Fruit fly (Drosophila melanogaster) whole organism, embryonic: ENCODE measurements around the gene CG14367.
A peak's percentile ranks its signal among the peaks of the same experiment; 100 is the strongest.

Experiments used
- Aef1 ChIP-seq: fragments of 200-800 bp; sonication (Bioruptor generic); IDR thresholded peaks from 3 replicates; pipeline ENCODE4 v1.3.6; 2022; ENCODE audit warnings: missing biosample characterization, missing genetic modification characterization
- CG10431 ChIP-seq: fragments of 200-800 bp; sonication (Bioruptor generic); optimal IDR thresholded peaks from 3 replicates; lab custom pipeline; 2018; ENCODE audit warnings: missing biosample characterization, mild to moderate bottlenecking, missing genetic modification characterization
- CG11504 ChIP-seq: fragments of 200-800 bp; sonication (Bioruptor generic); optimal IDR thresholded peaks from 3 replicates; lab custom pipeline; 2019; ENCODE audit warnings: missing biosample characterization, mild to moderate bottlenecking, missing genetic modification characterization, moderate library complexity
- CG1233 ChIP-seq: fragments of 200-800 bp; sonication (Bioruptor generic); optimal IDR thresholded peaks from 4 replicates; lab custom pipeline; 2018; ENCODE audit warnings: missing biosample characterization, mild to moderate bottlenecking, missing genetic modification characterization
- CG13296 ChIP-seq: fragments of 200-800 bp; sonication (Bioruptor generic); optimal IDR thresholded peaks from 3 replicates; lab custom pipeline; 2018; ENCODE audit warnings: missing biosample characterization, mild to moderate bottlenecking, missing genetic modification characterization
- CG14710 ChIP-seq: fragments of 200-800 bp; sonication (Bioruptor generic); optimal IDR thresholded peaks from 3 replicates; lab custom pipeline; 2019; ENCODE audit warnings: missing biosample characterization, mild to moderate bottlenecking, missing genetic modification characterization, moderate library complexity
- CG15269 ChIP-seq: fragments of 200-800 bp; sonication (Bioruptor generic); optimal IDR thresholded peaks from 2 replicates; lab custom pipeline; 2018; ENCODE audit warnings: missing biosample characterization, mild to moderate bottlenecking, missing genetic modification characterization, moderate library complexity
- CG15514 ChIP-seq: fragments of 200-800 bp; sonication (Bioruptor generic); optimal IDR thresholded peaks from 3 replicates; lab custom pipeline; 2017; ENCODE audit warnings: missing biosample characterization, missing genetic modification characterization, mild to moderate bottlenecking, moderate library complexity, missing genetic modification reagents
- CG15696 ChIP-seq: fragments of 200-800 bp; sonication (Bioruptor generic); optimal IDR thresholded peaks from 2 replicates; lab custom pipeline; 2019; ENCODE audit warnings: missing biosample characterization, mild to moderate bottlenecking, missing genetic modification characterization, moderate library complexity
- CG1602 ChIP-seq: fragments of 200-800 bp; sonication (Bioruptor generic); optimal IDR thresholded peaks from 3 replicates; lab custom pipeline; 2016; ENCODE audit warnings: missing biosample characterization, missing genetic modification characterization
- CG18619 ChIP-seq: fragments of 200-800 bp; sonication (Bioruptor generic); optimal IDR thresholded peaks from 3 replicates; lab custom pipeline; 2017; ENCODE audit warnings: missing biosample characterization, mild to moderate bottlenecking, missing genetic modification characterization
- CG2129 ChIP-seq: fragments of 200-800 bp; sonication (Bioruptor generic); IDR thresholded peaks from 2 replicates; pipeline ENCODE4 v1.3.6; 2022; ENCODE audit warnings: missing biosample characterization, missing genetic modification characterization; ENCODE audit not compliant: partially characterized antibody
- CG32767 ChIP-seq: fragments of 200-800 bp; sonication (Bioruptor generic); IDR thresholded peaks from 2 replicates; pipeline ENCODE4 v1.3.6; 2022; ENCODE audit warnings: missing biosample characterization, missing genetic modification characterization
- CG4404 ChIP-seq: fragments of 200-800 bp; sonication (Bioruptor generic); IDR thresholded peaks from 2 replicates; pipeline ENCODE4 v1.3.6; 2022; ENCODE audit warnings: missing biosample characterization, missing genetic modification characterization
- CG4707 ChIP-seq: fragments of 200-800 bp; sonication (Bioruptor generic); optimal IDR thresholded peaks from 2 replicates; lab custom pipeline; 2018; ENCODE audit warnings: missing biosample characterization, mild to moderate bottlenecking, missing genetic modification characterization, moderate library complexity
- CG6175 ChIP-seq: fragments of 200-800 bp; sonication (Bioruptor generic); IDR thresholded peaks from 3 replicates; pipeline ENCODE4 v1.3.6; 2022; ENCODE audit warnings: missing biosample characterization, missing genetic modification characterization
- CG6254 ChIP-seq: fragments of 200-800 bp; sonication (Bioruptor generic); optimal IDR thresholded peaks from 3 replicates; lab custom pipeline; 2017; ENCODE audit warnings: mild to moderate bottlenecking, missing biosample characterization, missing genetic modification reagents, missing genetic modification characterization
- CG7357 ChIP-seq: fragments of 200-800 bp; sonication (Bioruptor generic); IDR thresholded peaks from 3 replicates; pipeline ENCODE4 v1.3.6; 2022; ENCODE audit warnings: missing biosample characterization, missing genetic modification characterization
- CG7556 ChIP-seq: fragments of 200-800 bp; sonication (Bioruptor generic); optimal IDR thresholded peaks from 2 replicates; lab custom pipeline; 2017; ENCODE audit warnings: missing biosample characterization, mild to moderate bottlenecking, missing genetic modification characterization
- CG7839 ChIP-seq: fragments of 200-800 bp; sonication (Bioruptor generic); optimal IDR thresholded peaks from 3 replicates; lab custom pipeline; 2018; ENCODE audit warnings: missing biosample characterization, mild to moderate bottlenecking, missing genetic modification characterization, moderate library complexity
- Fer1 ChIP-seq: fragments of 200-800 bp; sonication (Bioruptor generic); optimal IDR thresholded peaks from 2 replicates; lab custom pipeline; 2017; ENCODE audit warnings: missing biosample characterization, mild to moderate bottlenecking, missing genetic modification characterization
- HLH4C ChIP-seq: fragments of 200-800 bp; sonication (Bioruptor generic); IDR thresholded peaks from 3 replicates; pipeline ENCODE4 v1.3.6; 2022; ENCODE audit warnings: missing biosample characterization, missing genetic modification characterization; ENCODE audit not compliant: partially characterized antibody
- HLH54F ChIP-seq: fragments of 200-800 bp; sonication (Bioruptor generic); optimal IDR thresholded peaks from 3 replicates; lab custom pipeline; 2016; ENCODE audit warnings: missing biosample characterization, missing genetic modification characterization
- Hr39 ChIP-seq: fragments of >200 bp; optimal IDR thresholded peaks from 2 replicates; lab custom pipeline; 2017
- Lhr ChIP-seq: fragments of 200-800 bp; sonication (Bioruptor generic); optimal IDR thresholded peaks from 3 replicates; lab custom pipeline; 2017; ENCODE audit warnings: mild to moderate bottlenecking, missing biosample characterization, missing genetic modification reagents, missing genetic modification characterization
- MBD-R2 ChIP-seq: fragments of 200-800 bp; sonication (Bioruptor generic); IDR thresholded peaks from 2 replicates; pipeline ENCODE4 v1.3.6; 2022; ENCODE audit warnings: missing biosample characterization, missing genetic modification characterization
- Mad ChIP-seq: fragments of 200-800 bp; sonication (Bioruptor generic); optimal IDR thresholded peaks from 2 replicates; lab custom pipeline; 2016; ENCODE audit warnings: missing biosample characterization, missing genetic modification characterization
- Nf-YA ChIP-seq: fragments of 200-800 bp; sonication (Bioruptor generic); IDR thresholded peaks from 2 replicates; pipeline ENCODE4 v1.3.6; 2022; ENCODE audit warnings: missing biosample characterization, missing genetic modification characterization
- Nf-YC ChIP-seq: fragments of 200-800 bp; optimal IDR thresholded peaks from 3 replicates; lab custom pipeline; 2019; ENCODE audit warnings: missing biosample characterization, mild to moderate bottlenecking, missing genetic modification characterization, moderate library complexity
- Ptx1 ChIP-seq: fragments of 200-800 bp; sonication (Bioruptor generic); IDR thresholded peaks from 2 replicates; pipeline ENCODE4 v1.3.6; 2022; ENCODE audit warnings: missing biosample characterization, missing genetic modification characterization
- Sox100B ChIP-seq: fragments of 200-800 bp; sonication (Bioruptor generic); optimal IDR thresholded peaks from 3 replicates; lab custom pipeline; 2018; ENCODE audit warnings: missing biosample characterization, mild to moderate bottlenecking, missing genetic modification characterization
- Sox102F ChIP-seq: fragments of 200-800 bp; sonication (Bioruptor generic); optimal IDR thresholded peaks from 2 replicates; lab custom pipeline; 2018; ENCODE audit warnings: missing biosample characterization, mild to moderate bottlenecking, missing genetic modification characterization, moderate library complexity
- Ssrp ChIP-seq: fragments of 200-800 bp; sonication (Bioruptor generic); optimal IDR thresholded peaks from 2 replicates; lab custom pipeline; 2018; ENCODE audit warnings: missing biosample characterization, mild to moderate bottlenecking, missing genetic modification characterization, moderate library complexity
- Stat92E ChIP-seq, 3 experiments: fragments of >200 bp in 2 of 3; fragments of 200-800 bp in 1 of 3; sonication (Bioruptor generic) in 1 of 3; optimal IDR thresholded peaks; 2 replicates each; lab custom pipeline; 2017 to 2019; ENCODE audit warnings: missing biosample characterization in 3 of 3, missing genetic modification characterization in 3 of 3, mild to moderate bottlenecking in 1 of 3, moderate library complexity in 1 of 3
- bsh ChIP-seq, 2 experiments: fragments of 200-800 bp; sonication (Bioruptor generic); optimal IDR thresholded peaks; 2 replicates each; lab custom pipeline; 2017 to 2018; ENCODE audit warnings: mild to moderate bottlenecking in 2 of 2, missing biosample characterization in 2 of 2, missing genetic modification characterization in 2 of 2, moderate library complexity in 1 of 2
- cas ChIP-seq: fragments of 200-800 bp; sonication (Bioruptor generic); IDR thresholded peaks from 2 replicates; pipeline ENCODE4 v1.3.6; 2022; ENCODE audit warnings: missing biosample characterization, missing genetic modification characterization
- cato ChIP-seq: fragments of 200-800 bp; sonication (Bioruptor generic); optimal IDR thresholded peaks from 2 replicates; lab custom pipeline; 2016; ENCODE audit warnings: missing biosample characterization, missing genetic modification characterization, borderline replicate concordance
- cwo ChIP-seq: fragments of 200-800 bp; sonication (Bioruptor generic); optimal IDR thresholded peaks from 3 replicates; lab custom pipeline; 2017; ENCODE audit warnings: missing biosample characterization, missing genetic modification characterization, mild to moderate bottlenecking, moderate library complexity, missing genetic modification reagents
- dpn ChIP-seq, 2 experiments: fragments of 200-800 bp; sonication (Bioruptor generic); optimal IDR thresholded peaks; 3 replicates each; lab custom pipeline; 2016; ENCODE audit warnings: missing biosample characterization in 2 of 2, missing genetic modification characterization in 2 of 2
- ems ChIP-seq: fragments of 200-800 bp; sonication (Bioruptor generic); optimal IDR thresholded peaks from 3 replicates; lab custom pipeline; 2016; ENCODE audit warnings: missing biosample characterization, missing genetic modification characterization
- eyg ChIP-seq: fragments of 200-800 bp; sonication (Bioruptor generic); optimal IDR thresholded peaks from 3 replicates; lab custom pipeline; 2016; ENCODE audit warnings: missing biosample characterization, missing genetic modification characterization
- grn ChIP-seq: fragments of 200-800 bp; sonication (Bioruptor generic); optimal IDR thresholded peaks from 3 replicates; lab custom pipeline; 2017; ENCODE audit warnings: missing biosample characterization, missing genetic modification characterization
- gro ChIP-seq: fragments of 200-800 bp; sonication (Bioruptor generic); optimal IDR thresholded peaks from 2 replicates; lab custom pipeline; 2016; ENCODE audit warnings: missing biosample characterization, missing genetic modification characterization
- gsb ChIP-seq: fragments of 200-800 bp; sonication (Bioruptor generic); IDR thresholded peaks from 2 replicates; pipeline ENCODE4 v1.3.6; 2022; ENCODE audit warnings: missing biosample characterization, missing genetic modification characterization
- jing ChIP-seq: fragments of 200-800 bp; sonication (Bioruptor generic); optimal IDR thresholded peaks from 2 replicates; lab custom pipeline; 2018; ENCODE audit warnings: missing biosample characterization, mild to moderate bottlenecking, missing genetic modification characterization
- org-1 ChIP-seq: fragments of 200-800 bp; sonication (Bioruptor generic); optimal IDR thresholded peaks from 2 replicates; lab custom pipeline; 2017; ENCODE audit warnings: missing biosample characterization, missing genetic modification characterization
- pum ChIP-seq: fragments of 200-800 bp; sonication (Bioruptor generic); optimal IDR thresholded peaks from 2 replicates; lab custom pipeline; 2016; ENCODE audit warnings: missing biosample characterization, missing genetic modification characterization
- schlank ChIP-seq: fragments of 200-800 bp; sonication (Bioruptor generic); optimal IDR thresholded peaks from 2 replicates; lab custom pipeline; 2018; ENCODE audit warnings: missing biosample characterization, mild to moderate bottlenecking, missing genetic modification characterization
- shn ChIP-seq: fragments of 200-800 bp; sonication (Bioruptor generic); optimal IDR thresholded peaks from 3 replicates; lab custom pipeline; 2016; ENCODE audit warnings: missing biosample characterization, missing genetic modification characterization
- slp2 ChIP-seq: fragments of 200-800 bp; sonication (Bioruptor generic); optimal IDR thresholded peaks from 2 replicates; lab custom pipeline; 2016; ENCODE audit warnings: missing biosample characterization, missing genetic modification characterization
- zfh2 ChIP-seq: fragments of 200-800 bp; sonication (Bioruptor generic); optimal IDR thresholded peaks from 2 replicates; lab custom pipeline; 2016; ENCODE audit warnings: missing biosample characterization, missing genetic modification characterization

Gene CG14367

dm6 chr3R:13713541-13713940 is 19.7 kb downstream of the CG14367 start (continued):
- TF ChIP-seq Fer1 (GFP tag; lab: Kevin White, UChicago) = peak; percentile 30
- TF ChIP-seq Ssrp = peak; percentile 49
- peak; percentile 28 for TF ChIP-seq CG15269
- TF ChIP-seq shn (GFP tag; lab: Kevin White, UChicago) = no peak
- TF ChIP-seq zfh2 (GFP tag; lab: Kevin White, UChicago) = no peak
- peak in 1 of 2 experiments; percentile 61 for TF ChIP-seq bsh (GFP tag; optimal IDR thresholded peaks at IDR 0.05; lab: Kevin White, UChicago)
- TF ChIP-seq Sox102F (GFP tag; lab: Kevin White, UChicago) = peak; percentile 52
- TF ChIP-seq MBD-R2 (GFP tag; lab: Robert Waterston, UW) = no peak
- TF ChIP-seq Sox100B = peak; percentile 71
- no peak for TF ChIP-seq Nf-YA (GFP tag; lab: Robert Waterston, UW)
- TF ChIP-seq cato (GFP tag; lab: Kevin White, UChicago) = no peak
- TF ChIP-seq CG13296 (GFP tag; lab: Kevin White, UChicago) = peak; percentile 7
- peak; percentile 7 for TF ChIP-seq cwo (GFP tag; lab: Kevin White, UChicago)
- TF ChIP-seq ems (GFP tag; lab: Kevin White, UChicago) = no peak
- no peak for TF ChIP-seq slp2 (GFP tag; lab: Kevin White, UChicago)
- TF ChIP-seq CG14710 (tag; lab: Kevin White, UChicago) = peak; percentile 63
- TF ChIP-seq CG15514 (GFP tag; lab: Kevin White, UChicago) = no peak
- no peak for TF ChIP-seq Stat92E (GFP tag; optimal IDR thresholded peaks at IDR 0.05; lab: Kevin White, UChicago)
- TF ChIP-seq grn (GFP tag; lab: Kevin White, UChicago) = no peak
- no peak for TF ChIP-seq CG7357 (GFP tag; lab: Robert Waterston, UW)
- peak; percentile 41; the same call in 1 of the 2 replicates for TF ChIP-seq CG4404 (GFP tag; lab: Robert Waterston, UW)
- TF ChIP-seq CG7839 (tag; lab: Kevin White, UChicago) = peak; percentile 54
- TF ChIP-seq Aef1 (GFP tag; lab: Robert Waterston, UW) = no peak
- no peak for TF ChIP-seq schlank (tag; lab: Kevin White, UChicago)
- peak; percentile 35 for TF ChIP-seq CG11504 (tag; lab: Kevin White, UChicago)
- peak; percentile 27 for TF ChIP-seq CG1602 (GFP tag; lab: Kevin White, UChicago)
- no peak for TF ChIP-seq pum (GFP tag; lab: Kevin White, UChicago)
- peak; percentile 62 for TF ChIP-seq CG15696 (tag; lab: Kevin White, UChicago)
- no peak for TF ChIP-seq Hr39 (lab: Kevin White, UChicago)
- TF ChIP-seq CG7556 = peak; percentile 45
- peak; percentile 34 for TF ChIP-seq CG6254 (GFP tag; lab: Kevin White, UChicago)
- TF ChIP-seq eyg (GFP tag; lab: Kevin White, UChicago) = no peak
- no peak for TF ChIP-seq CG4707
- TF ChIP-seq Ptx1 = peak; percentile 57
- TF ChIP-seq CG6175 (GFP tag; lab: Robert Waterston, UW) = no peak
- no peak for TF ChIP-seq org-1 (GFP tag; lab: Kevin White, UChicago)
- TF ChIP-seq Nf-YC (tag; lab: Kevin White, UChicago) = peak; percentile 19
- no peak for TF ChIP-seq CG32767
- TF ChIP-seq Mad (GFP tag; lab: Kevin White, UChicago) = no peak
- no peak for TF ChIP-seq CG2129 (GFP tag; lab: Robert Waterston, UW)
- no peak for TF ChIP-seq HLH54F
- TF ChIP-seq dpn (GFP tag; optimal IDR thresholded peaks at IDR 0.05; lab: Kevin White, UChicago) = no peak
- peak; percentile 8 for TF ChIP-seq CG18619 (GFP tag; lab: Kevin White, UChicago)
- TF ChIP-seq HLH4C (GFP tag; lab: Robert Waterston, UW) = no peak
- TF ChIP-seq jing = no peak
- no peak for TF ChIP-seq cas (GFP tag; lab: Robert Waterston, UW)
- no peak for TF ChIP-seq Lhr
- TF ChIP-seq CG10431 = no peak
- no peak for TF ChIP-seq gsb (GFP tag; lab: Robert Waterston, UW)
- TF ChIP-seq CG1233 (GFP tag; lab: Kevin White, UChicago) = peak; percentile 51
- TF ChIP-seq gro = no peak
